Fruit fly (Drosophila melanogaster) whole organism, embryonic: ENCODE data around the gene CG43131.

Source experiments
- ATbp ChIP-seq: fragments of 200-800 bp; sonication (Bioruptor generic); optimal IDR thresholded peaks from 2 replicates; lab custom pipeline; 2017; ENCODE audit warnings: missing biosample characterization, mild to moderate bottlenecking, missing genetic modification characterization, missing genetic modification reagents
- Atf6 ChIP-seq: fragments of 200-800 bp; sonication (Bioruptor generic); IDR thresholded peaks from 2 replicates; pipeline ENCODE4 v1.3.6; 2022; ENCODE audit warnings: missing biosample characterization, missing genetic modification characterization
- CG11560 ChIP-seq: fragments of 200-800 bp; sonication (Bioruptor generic); IDR thresholded peaks from 3 replicates; pipeline ENCODE4 v1.3.6; 2022; ENCODE audit warnings: missing biosample characterization, missing genetic modification characterization
- CG11723 ChIP-seq: fragments of 200-800 bp; sonication (Bioruptor generic); optimal IDR thresholded peaks from 2 replicates; lab custom pipeline; 2017; ENCODE audit warnings: missing biosample characterization, mild to moderate bottlenecking, missing genetic modification characterization
- CG12769 ChIP-seq: fragments of 200-800 bp; sonication (Bioruptor generic); optimal IDR thresholded peaks from 2 replicates; lab custom pipeline; 2019; ENCODE audit warnings: missing biosample characterization, mild to moderate bottlenecking, missing genetic modification characterization, moderate library complexity
- CG15269 ChIP-seq: fragments of 200-800 bp; sonication (Bioruptor generic); optimal IDR thresholded peaks from 2 replicates; lab custom pipeline; 2018; ENCODE audit warnings: missing biosample characterization, mild to moderate bottlenecking, missing genetic modification characterization, moderate library complexity
- CG16815 ChIP-seq: fragments of 200-800 bp; sonication (Bioruptor generic); optimal IDR thresholded peaks from 3 replicates; lab custom pipeline; 2017; ENCODE audit warnings: missing biosample characterization, mild to moderate bottlenecking, missing genetic modification characterization
- CG17359 ChIP-seq: fragments of 200-800 bp; sonication (Bioruptor generic); optimal IDR thresholded peaks from 3 replicates; lab custom pipeline; 2018; ENCODE audit warnings: missing biosample characterization, mild to moderate bottlenecking, missing genetic modification characterization, moderate library complexity
- CG17802 ChIP-seq: fragments of 200-800 bp; sonication (Bioruptor generic); optimal IDR thresholded peaks from 2 replicates; lab custom pipeline; 2018; ENCODE audit warnings: missing biosample characterization, mild to moderate bottlenecking, missing genetic modification characterization, moderate library complexity
- CG18619 ChIP-seq: fragments of 200-800 bp; sonication (Bioruptor generic); optimal IDR thresholded peaks from 3 replicates; lab custom pipeline; 2017; ENCODE audit warnings: missing biosample characterization, mild to moderate bottlenecking, missing genetic modification characterization
- CG2202 ChIP-seq: fragments of 200-800 bp; sonication (Bioruptor generic); optimal IDR thresholded peaks from 2 replicates; lab custom pipeline; 2018; ENCODE audit warnings: missing biosample characterization, mild to moderate bottlenecking, missing genetic modification characterization
- CG31441 ChIP-seq: fragments of 200-800 bp; sonication (Bioruptor generic); IDR thresholded peaks from 2 replicates; pipeline ENCODE4 v1.3.6; 2022; ENCODE audit warnings: missing biosample characterization, missing genetic modification characterization
- CG6689 ChIP-seq: fragments of 200-800 bp; sonication (Bioruptor generic); IDR thresholded peaks from 2 replicates; pipeline ENCODE4 v1.3.6; 2022; ENCODE audit warnings: missing biosample characterization, missing genetic modification characterization
- CG6765 ChIP-seq: fragments of 200-800 bp; sonication (Bioruptor generic); optimal IDR thresholded peaks from 3 replicates; lab custom pipeline; 2017; ENCODE audit warnings: missing biosample characterization, mild to moderate bottlenecking, missing genetic modification characterization
- CG7357 ChIP-seq: fragments of 200-800 bp; sonication (Bioruptor generic); IDR thresholded peaks from 3 replicates; pipeline ENCODE4 v1.3.6; 2022; ENCODE audit warnings: missing biosample characterization, missing genetic modification characterization
- CG9817 ChIP-seq: fragments of 200-800 bp; sonication (Bioruptor generic); optimal IDR thresholded peaks from 2 replicates; lab custom pipeline; 2018; ENCODE audit warnings: missing biosample characterization, mild to moderate bottlenecking, missing genetic modification characterization, moderate library complexity
- CoRest ChIP-seq: fragments of 200-800 bp; sonication (Bioruptor generic); optimal IDR thresholded peaks from 3 replicates; lab custom pipeline; 2018; ENCODE audit warnings: missing biosample characterization, mild to moderate bottlenecking, missing genetic modification characterization, moderate library complexity
- D19A ChIP-seq: fragments of 200-800 bp; optimal IDR thresholded peaks from 3 replicates; lab custom pipeline; 2019; ENCODE audit warnings: missing biosample characterization, mild to moderate bottlenecking, missing genetic modification characterization, moderate library complexity
- Dll ChIP-seq: fragments of 200-800 bp; sonication (Bioruptor generic); IDR thresholded peaks from 4 replicates; pipeline ENCODE4 v1.3.6; 2022; ENCODE audit warnings: missing biosample characterization, missing genetic modification characterization; ENCODE audit not compliant: partially characterized antibody
- Drgx ChIP-seq: fragments of 200-800 bp; sonication (Bioruptor generic); IDR thresholded peaks from 2 replicates; pipeline ENCODE4 v1.3.6; 2022; ENCODE audit warnings: missing biosample characterization, missing genetic modification characterization
- Ets65A ChIP-seq: fragments of 200-800 bp; sonication (Bioruptor generic); peaks from one replicate; lab custom pipeline; 2016; ENCODE audit warnings: missing biosample characterization, missing genetic modification characterization
- Hr51 ChIP-seq, 2 experiments: fragments of 200-800 bp; sonication (Bioruptor generic); optimal IDR thresholded peaks; 2 replicates in 1 of 2; 3 replicates in 1 of 2; lab custom pipeline; 2016 to 2018; ENCODE audit warnings: missing biosample characterization in 2 of 2, missing genetic modification characterization in 2 of 2, mild to moderate bottlenecking in 1 of 2, moderate library complexity in 1 of 2
- Lhr ChIP-seq: fragments of 200-800 bp; sonication (Bioruptor generic); optimal IDR thresholded peaks from 3 replicates; lab custom pipeline; 2017; ENCODE audit warnings: mild to moderate bottlenecking, missing biosample characterization, missing genetic modification reagents, missing genetic modification characterization
- Ravus ChIP-seq: fragments of 200-800 bp; sonication (Bioruptor generic); IDR thresholded peaks from 2 replicates; pipeline ENCODE4 v1.3.6; 2022; ENCODE audit warnings: missing biosample characterization, missing genetic modification characterization
- Six4 ChIP-seq: fragments of 200-800 bp; sonication (Bioruptor generic); optimal IDR thresholded peaks from 2 replicates; lab custom pipeline; 2016; ENCODE audit warnings: missing biosample characterization, missing genetic modification characterization
- Trl ChIP-seq, 3 experiments: fragments of >200 bp in 2 of 3; fragments of 200-800 bp in 1 of 3; sonication (Bioruptor generic) in 1 of 3; optimal IDR thresholded peaks; 2 replicates in 1 of 3; 3 replicates in 2 of 3; lab custom pipeline; 2016 to 2017; ENCODE audit warnings: missing biosample characterization in 1 of 3, missing genetic modification characterization in 1 of 3
- ara ChIP-seq: fragments of 200-800 bp; sonication (Bioruptor generic); IDR thresholded peaks from 2 replicates; pipeline ENCODE4 v1.3.6; 2022; ENCODE audit warnings: missing biosample characterization, missing genetic modification characterization
- az2 ChIP-seq: fragments of 200-800 bp; sonication (Bioruptor generic); optimal IDR thresholded peaks from 3 replicates; lab custom pipeline; 2016; ENCODE audit warnings: missing biosample characterization, missing genetic modification characterization
- bsh ChIP-seq, 2 experiments: fragments of 200-800 bp; sonication (Bioruptor generic); optimal IDR thresholded peaks; 2 replicates each; lab custom pipeline; 2017 to 2018; ENCODE audit warnings: mild to moderate bottlenecking in 2 of 2, missing biosample characterization in 2 of 2, missing genetic modification characterization in 2 of 2, moderate library complexity in 1 of 2
- cato ChIP-seq: fragments of 200-800 bp; sonication (Bioruptor generic); optimal IDR thresholded peaks from 2 replicates; lab custom pipeline; 2016; ENCODE audit warnings: missing biosample characterization, missing genetic modification characterization, borderline replicate concordance
- chif ChIP-seq, 2 experiments: fragments of 200-800 bp; sonication (Bioruptor generic); optimal IDR thresholded peaks; 3 replicates each; lab custom pipeline; 2016; ENCODE audit warnings: missing biosample characterization in 2 of 2, missing genetic modification characterization in 2 of 2
- chn ChIP-seq: fragments of 200-800 bp; sonication (Bioruptor generic); optimal IDR thresholded peaks from 2 replicates; lab custom pipeline; 2016; ENCODE audit warnings: missing biosample characterization, missing genetic modification characterization
- dmrt99B ChIP-seq: fragments of 200-800 bp; sonication (Bioruptor generic); optimal IDR thresholded peaks from 2 replicates; lab custom pipeline; 2018; ENCODE audit warnings: missing biosample characterization, mild to moderate bottlenecking, missing genetic modification characterization, moderate library complexity
- gem ChIP-seq: fragments of 200-800 bp; sonication (Bioruptor generic); optimal IDR thresholded peaks from 2 replicates; lab custom pipeline; 2019; ENCODE audit warnings: missing biosample characterization, mild to moderate bottlenecking, missing genetic modification characterization, moderate library complexity
- grau ChIP-seq: fragments of 200-800 bp; optimal IDR thresholded peaks from 3 replicates; lab custom pipeline; 2019; ENCODE audit warnings: missing biosample characterization, mild to moderate bottlenecking, missing genetic modification characterization, moderate library complexity
- lab ChIP-seq: fragments of 200-800 bp; sonication (Bioruptor generic); optimal IDR thresholded peaks from 3 replicates; lab custom pipeline; 2017; ENCODE audit warnings: missing biosample characterization, missing genetic modification characterization, mild to moderate bottlenecking, moderate library complexity, missing genetic modification reagents
- lola ChIP-seq, 3 experiments: fragments of >200 bp in 2 of 3; fragments of 200-800 bp in 1 of 3; sonication (Bioruptor generic) in 1 of 3; optimal IDR thresholded peaks; 2 replicates each; lab custom pipeline; 2017 to 2019; ENCODE audit warnings: missing biosample characterization in 3 of 3, missing genetic modification characterization in 3 of 3, mild to moderate bottlenecking in 1 of 3, moderate library complexity in 1 of 3
- oc ChIP-seq: fragments of 200-800 bp; sonication (Bioruptor generic); optimal IDR thresholded peaks from 2 replicates; lab custom pipeline; 2018; ENCODE audit warnings: missing biosample characterization, mild to moderate bottlenecking, missing genetic modification characterization, moderate library complexity
- onecut ChIP-seq: fragments of 200-800 bp; sonication (Bioruptor generic); IDR thresholded peaks from 2 replicates; pipeline ENCODE4 v1.3.6; 2022; ENCODE audit warnings: missing biosample characterization, missing genetic modification characterization
- pros ChIP-seq: fragments of 200-800 bp; sonication (Bioruptor generic); optimal IDR thresholded peaks from 3 replicates; lab custom pipeline; 2019; ENCODE audit warnings: missing biosample characterization, mild to moderate bottlenecking, missing genetic modification characterization, moderate library complexity
- row ChIP-seq: fragments of 200-800 bp; sonication (Bioruptor generic); IDR thresholded peaks from 3 replicates; pipeline ENCODE4 v1.3.6; 2022; ENCODE audit warnings: missing biosample characterization, missing genetic modification characterization
- sob ChIP-seq: fragments of 200-800 bp; sonication (Bioruptor generic); IDR thresholded peaks from 2 replicates; pipeline ENCODE4 v1.3.6; 2022; ENCODE audit warnings: missing biosample characterization, missing genetic modification characterization
- ssp ChIP-seq: fragments of 200-800 bp; sonication (Bioruptor generic); IDR thresholded peaks from 2 replicates; pipeline ENCODE4 v1.3.6; 2022; ENCODE audit warnings: missing biosample characterization, missing genetic modification characterization
- tin ChIP-seq: fragments of 200-800 bp; sonication (Bioruptor generic); optimal IDR thresholded peaks from 3 replicates; lab custom pipeline; 2016; ENCODE audit warnings: missing biosample characterization, missing genetic modification characterization
- tx ChIP-seq: fragments of 200-800 bp; sonication (Bioruptor generic); optimal IDR thresholded peaks from 2 replicates; lab custom pipeline; 2016; ENCODE audit warnings: missing biosample characterization, missing genetic modification characterization
- zf30C ChIP-seq: fragments of 200-800 bp; sonication (Bioruptor generic); optimal IDR thresholded peaks from 3 replicates; lab custom pipeline; 2018; ENCODE audit warnings: missing biosample characterization, mild to moderate bottlenecking, missing genetic modification characterization
- zfh1 ChIP-seq: fragments of 200-800 bp; sonication (Bioruptor generic); IDR thresholded peaks from 3 replicates; pipeline ENCODE4 v1.3.6; 2022; ENCODE audit warnings: missing biosample characterization, missing genetic modification characterization

Gene CG43131

DNA sequence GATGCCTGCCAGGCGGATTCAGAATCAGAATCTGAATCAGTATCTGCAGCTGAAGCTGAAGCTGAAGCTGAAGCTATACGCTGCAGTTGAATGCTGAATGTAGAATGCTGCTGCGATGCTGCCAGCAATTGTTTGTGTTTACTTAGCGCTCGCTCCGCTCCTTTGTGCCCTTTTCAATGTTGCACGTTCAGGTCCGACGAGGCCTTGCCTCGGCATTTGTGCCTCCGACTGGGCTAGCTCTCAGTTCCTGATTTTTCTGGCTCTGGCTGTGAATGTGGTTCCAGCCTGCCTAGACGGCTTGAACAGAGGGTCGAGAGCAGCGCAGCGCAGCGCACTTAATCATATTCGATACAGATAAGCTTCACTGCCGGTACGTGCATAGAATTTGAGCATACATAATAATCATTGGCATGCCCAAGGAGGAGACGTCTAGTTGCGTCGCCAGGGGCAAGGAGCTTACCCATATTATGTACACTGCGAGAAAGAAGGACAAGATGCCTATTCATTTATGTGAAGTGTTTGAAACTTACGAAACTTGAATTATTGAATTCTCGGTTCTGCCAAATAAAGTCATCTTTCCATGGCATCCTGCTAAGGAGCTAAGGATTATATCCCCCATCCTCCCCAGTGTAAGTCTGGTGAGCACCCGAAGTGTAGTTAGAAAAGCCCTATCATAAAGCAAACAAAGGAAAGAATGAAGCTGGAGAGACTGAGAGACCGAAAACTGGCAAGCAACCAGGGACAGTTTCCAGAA is 11.7 kb upstream of the CG43131 start (continued):
- TF ChIP-seq lab (peak; percentile 49), Ravus (no peak), tx (GFP tag; lab: Kevin White, UChicago) (no peak), CG2202 (peak; percentile 19), sob (GFP tag; lab: Robert Waterston, UW) (0 out of 2 replicates have a peak, but pooled peaks have one; percentile 10), tin (peak; percentile 17), CG15269 (peak; percentile 10), cato (GFP tag; lab: Kevin White, UChicago) (no peak), CG11560 (tag; lab: Robert Waterston, UW) (0 out of 3 replicates have a peak, but pooled peaks have one; percentile 34), CG12769 (tag; lab: Kevin White, UChicago) (peak; percentile 28), CG16815 (GFP tag; lab: Kevin White, UChicago) (peak; percentile 10), Atf6 (0 out of 2 replicates have a peak, but pooled peaks have one; percentile 26), CG7357 (GFP tag; lab: Robert Waterston, UW) (0 out of 3 replicates have a peak, but pooled peaks have one; percentile 32), Hr51 (GFP tag; optimal IDR thresholded peaks at IDR 0.05; lab: Kevin White, UChicago) (peak in 1 of 2 experiments; percentile 5), Trl (optimal IDR thresholded peaks at IDR 0.05; lab: Kevin White, UChicago) (no peak), Trl (GFP tag; optimal IDR thresholded peaks at IDR 0.05; lab: Kevin White, UChicago) (peak; percentile 30), onecut (peak; percentile 56), Ets65A (peak; percentile 2), chn (GFP tag; lab: Kevin White, UChicago) (peak; percentile 19), row (GFP tag; lab: Robert Waterston, UW) (peak; percentile 48; the same call in 2 of the 3 replicates), chif (GFP tag; optimal IDR thresholded peaks at IDR 0.05; lab: Kevin White, UChicago) (peak in 1 of 2 experiments; percentile 27), lola (GFP tag; optimal IDR thresholded peaks at IDR 0.05; lab: Kevin White, UChicago) (peak in 1 of 3 experiments; percentile 10), az2 (GFP tag; lab: Kevin White, UChicago) (peak; percentile 11), Dll (GFP tag; lab: Robert Waterston, UW) (no peak), gem (peak; percentile 41), Drgx (GFP tag; lab: Robert Waterston, UW) (peak; percentile 48; the same call in 1 of the 2 replicates), CG31441 (GFP tag; lab: Robert Waterston, UW) (0 out of 2 replicates have a peak, but pooled peaks have one; percentile 22), zfh1 (GFP tag; lab: Robert Waterston, UW) (no peak), ATbp (GFP tag; lab: Kevin White, UChicago) (no peak), dmrt99B (tag; lab: Kevin White, UChicago) (peak; percentile 18), D19A (tag; lab: Kevin White, UChicago) (peak; percentile 4), zf30C (GFP tag; lab: Kevin White, UChicago) (peak; percentile 49), Lhr (GFP tag; lab: Kevin White, UChicago) (no peak), grau (tag; lab: Kevin White, UChicago) (peak; percentile 32), CG6689 (GFP tag; lab: Robert Waterston, UW) (0 out of 2 replicates have a peak, but pooled peaks have one; percentile 37), ara (GFP tag; lab: Robert Waterston, UW) (0 out of 2 replicates have a peak, but pooled peaks have one; percentile 9), CG17359 (no peak), CG11723 (GFP tag; lab: Kevin White, UChicago) (no peak), Six4 (GFP tag; lab: Kevin White, UChicago) (peak; percentile 24), ssp (0 out of 2 replicates have a peak, but pooled peaks have one; percentile 5), CG6765 (GFP tag; lab: Kevin White, UChicago) (no peak), CG9817 (tag; lab: Kevin White, UChicago) (peak; percentile 11), bsh (GFP tag; optimal IDR thresholded peaks at IDR 0.05; lab: Kevin White, UChicago) (peak; percentile 33 to 79), pros (GFP tag; lab: Kevin White, UChicago) (no peak), CoRest (tag; lab: Kevin White, UChicago) (peak; percentile 41), CG17802 (tag; lab: Kevin White, UChicago) (no peak), CG18619 (peak; percentile 10), oc (tag; lab: Kevin White, UChicago) (peak; percentile 62)
